Fruit fly (Drosophila melanogaster) whole organism, prepupa: ENCODE results near the gene Ets97D.

Experiments used
- Blimp-1 ChIP-seq: fragments of 200-800 bp; sonication (Bioruptor generic); optimal IDR thresholded peaks from 3 replicates; lab custom pipeline; 2017; ENCODE audit warnings: missing biosample characterization, missing genetic modification characterization, mild to moderate bottlenecking, moderate library complexity, missing genetic modification reagents
- CG10631 ChIP-seq: fragments of 200-800 bp; sonication (Bioruptor generic); optimal IDR thresholded peaks from 2 replicates; lab custom pipeline; 2016; ENCODE audit warnings: missing biosample characterization, missing genetic modification characterization
- CG10669 ChIP-seq: fragments of 200-800 bp; sonication (Bioruptor generic); optimal IDR thresholded peaks from 3 replicates; lab custom pipeline; 2018; ENCODE audit warnings: missing biosample characterization, mild to moderate bottlenecking, missing genetic modification characterization, moderate library complexity
- CG11294 ChIP-seq: fragments of 200-800 bp; sonication (Bioruptor generic); IDR thresholded peaks from 2 replicates; pipeline ENCODE4 v1.3.6; 2022; ENCODE audit warnings: missing biosample characterization, missing genetic modification characterization
- CG11762 ChIP-seq: fragments of 200-800 bp; sonication (Bioruptor generic); optimal IDR thresholded peaks from 3 replicates; lab custom pipeline; 2016; ENCODE audit warnings: missing biosample characterization, missing genetic modification characterization; ENCODE audit not compliant: insufficient read depth
- CG11902 ChIP-seq: fragments of 200-800 bp; sonication (Bioruptor generic); optimal IDR thresholded peaks from 3 replicates; lab custom pipeline; 2016; ENCODE audit warnings: missing biosample characterization, missing genetic modification characterization
- CG15336 ChIP-seq: fragments of 200-800 bp; sonication (Bioruptor generic); IDR thresholded peaks from 2 replicates; pipeline ENCODE4 v1.3.6; 2022; ENCODE audit warnings: missing biosample characterization, missing genetic modification characterization
- CG1621 ChIP-seq: fragments of 200-800 bp; sonication (Bioruptor generic); optimal IDR thresholded peaks from 3 replicates; lab custom pipeline; 2018; ENCODE audit warnings: missing biosample characterization, mild to moderate bottlenecking, missing genetic modification characterization
- CG16779 ChIP-seq: fragments of 200-800 bp; sonication (Bioruptor generic); optimal IDR thresholded peaks from 3 replicates; lab custom pipeline; 2017; ENCODE audit warnings: missing biosample characterization, mild to moderate bottlenecking, missing genetic modification characterization
- CG3032 ChIP-seq: fragments of 200-800 bp; optimal IDR thresholded peaks from 2 replicates; lab custom pipeline; 2019; ENCODE audit warnings: missing biosample characterization, mild to moderate bottlenecking, missing genetic modification characterization, moderate library complexity
- CG31627 ChIP-seq: fragments of 200-800 bp; sonication (Bioruptor generic); optimal IDR thresholded peaks from 3 replicates; lab custom pipeline; 2016; ENCODE audit warnings: missing biosample characterization, missing genetic modification characterization
- CG32006 ChIP-seq: fragments of 200-800 bp; sonication (Bioruptor generic); optimal IDR thresholded peaks from 3 replicates; lab custom pipeline; 2017; ENCODE audit warnings: missing biosample characterization, mild to moderate bottlenecking, missing genetic modification characterization
- CG4318 ChIP-seq: fragments of 200-800 bp; sonication (Bioruptor generic); optimal IDR thresholded peaks from 3 replicates; lab custom pipeline; 2017; ENCODE audit warnings: missing biosample characterization, mild to moderate bottlenecking, missing genetic modification characterization
- CG6163 ChIP-seq: fragments of 200-800 bp; sonication (Bioruptor generic); IDR thresholded peaks from 3 replicates; pipeline ENCODE4 v1.3.6; 2022; ENCODE audit warnings: missing biosample characterization, missing genetic modification characterization
- CG6276 ChIP-seq: fragments of 200-800 bp; sonication (Bioruptor generic); optimal IDR thresholded peaks from 2 replicates; lab custom pipeline; 2017; ENCODE audit warnings: missing biosample characterization, mild to moderate bottlenecking, missing genetic modification characterization
- CG6792 ChIP-seq: fragments of 200-800 bp; sonication (Bioruptor generic); optimal IDR thresholded peaks from 3 replicates; lab custom pipeline; 2016; ENCODE audit warnings: missing biosample characterization, missing genetic modification characterization
- CG7368 ChIP-seq: fragments of 200-800 bp; sonication (Bioruptor generic); optimal IDR thresholded peaks from 3 replicates; lab custom pipeline; 2016; ENCODE audit warnings: missing biosample characterization, missing genetic modification characterization
- CG8119 ChIP-seq: fragments of 200-800 bp; sonication (Bioruptor generic); IDR thresholded peaks from 3 replicates; pipeline ENCODE4 v1.3.6; 2022; ENCODE audit warnings: missing biosample characterization, missing genetic modification characterization
- CG8632 ChIP-seq: fragments of 200-800 bp; sonication (Bioruptor generic); optimal IDR thresholded peaks from 3 replicates; lab custom pipeline; 2016; ENCODE audit warnings: missing biosample characterization, missing genetic modification characterization
- Eip75B ChIP-seq: fragments of 200-800 bp; sonication (Bioruptor generic); optimal IDR thresholded peaks from 3 replicates; lab custom pipeline; 2016; ENCODE audit warnings: missing biosample characterization, missing genetic modification characterization
- Eip93F ChIP-seq: fragments of 200-800 bp; sonication (Bioruptor generic); optimal IDR thresholded peaks from 2 replicates; lab custom pipeline; 2016; ENCODE audit warnings: missing biosample characterization, mild to moderate bottlenecking, missing genetic modification characterization
- Ets21C ChIP-seq: fragments of 200-800 bp; sonication (Bioruptor generic); optimal IDR thresholded peaks from 3 replicates; lab custom pipeline; 2016; ENCODE audit warnings: missing biosample characterization, missing genetic modification characterization
- Gug ChIP-seq: fragments of 200-800 bp; sonication (Bioruptor generic); IDR thresholded peaks from 2 replicates; pipeline ENCODE4 v1.3.6; 2022; ENCODE audit warnings: missing biosample characterization, missing genetic modification characterization
- Hr38 ChIP-seq: sonication (Bioruptor generic); optimal IDR thresholded peaks from 2 replicates; lab custom pipeline; 2016; ENCODE audit warnings: missing biosample characterization, missing genetic modification characterization
- Hr39 ChIP-seq: fragments of 200-800 bp; sonication (Bioruptor generic); optimal IDR thresholded peaks from 2 replicates; lab custom pipeline; 2016; ENCODE audit warnings: missing biosample characterization, missing genetic modification characterization
- Lpt ChIP-seq: fragments of 200-800 bp; sonication (Bioruptor generic); optimal IDR thresholded peaks from 3 replicates; lab custom pipeline; 2016; ENCODE audit warnings: missing biosample characterization, missing genetic modification characterization
- Met ChIP-seq: fragments of 200-800 bp; sonication (Bioruptor generic); optimal IDR thresholded peaks from 3 replicates; lab custom pipeline; 2016; ENCODE audit warnings: missing biosample characterization, missing genetic modification characterization
- OdsH ChIP-seq: fragments of 200-800 bp; sonication (Bioruptor generic); optimal IDR thresholded peaks from 3 replicates; lab custom pipeline; 2016; ENCODE audit warnings: missing biosample characterization, missing genetic modification characterization
- Sox102F ChIP-seq: fragments of 200-800 bp; sonication (Bioruptor generic); optimal IDR thresholded peaks from 2 replicates; lab custom pipeline; 2016; ENCODE audit warnings: missing biosample characterization, mild to moderate bottlenecking, missing genetic modification characterization
- Sox14 ChIP-seq: fragments of 200-800 bp; sonication (Bioruptor generic); optimal IDR thresholded peaks from 3 replicates; lab custom pipeline; 2016; ENCODE audit warnings: missing biosample characterization, missing genetic modification characterization
- Sox15 ChIP-seq: fragments of 200-800 bp; sonication (Bioruptor generic); optimal IDR thresholded peaks from 3 replicates; lab custom pipeline; 2016; ENCODE audit warnings: missing biosample characterization, missing genetic modification characterization
- achi ChIP-seq: fragments of 200-800 bp; sonication (Bioruptor generic); optimal IDR thresholded peaks from 3 replicates; lab custom pipeline; 2016; ENCODE audit warnings: missing biosample characterization, missing genetic modification characterization
- acj6 ChIP-seq: fragments of 200-800 bp; sonication (Bioruptor generic); optimal IDR thresholded peaks from 3 replicates; lab custom pipeline; 2016; ENCODE audit warnings: missing biosample characterization, missing genetic modification characterization
- cyc ChIP-seq: fragments of 200-800 bp; sonication (Bioruptor generic); optimal IDR thresholded peaks from 3 replicates; lab custom pipeline; 2016; ENCODE audit warnings: missing biosample characterization, missing genetic modification characterization
- dac ChIP-seq: fragments of 200-800 bp; sonication (Bioruptor generic); optimal IDR thresholded peaks from 2 replicates; lab custom pipeline; 2017; ENCODE audit warnings: missing biosample characterization, mild to moderate bottlenecking, missing genetic modification characterization
- dsx ChIP-seq: fragments of 200-800 bp; optimal IDR thresholded peaks from 3 replicates; lab custom pipeline; 2019; ENCODE audit warnings: missing biosample characterization, mild to moderate bottlenecking, missing genetic modification characterization, moderate library complexity; ENCODE audit not compliant: poor library complexity, severe bottlenecking
- esn ChIP-seq: fragments of 200-800 bp; sonication (Bioruptor generic); optimal IDR thresholded peaks from 2 replicates; lab custom pipeline; 2016; ENCODE audit warnings: missing biosample characterization, mild to moderate bottlenecking, missing genetic modification characterization, moderate library complexity
- fd59A ChIP-seq: fragments of 200-800 bp; sonication (Bioruptor generic); optimal IDR thresholded peaks from 2 replicates; lab custom pipeline; 2017; ENCODE audit warnings: missing biosample characterization, mild to moderate bottlenecking, missing genetic modification characterization, missing genetic modification reagents
- fkh ChIP-seq: fragments of 200-800 bp; sonication (Bioruptor generic); optimal IDR thresholded peaks from 3 replicates; lab custom pipeline; 2017; ENCODE audit warnings: missing biosample characterization, mild to moderate bottlenecking, missing genetic modification characterization, moderate library complexity
- lz ChIP-seq: fragments of 200-800 bp; sonication (Bioruptor generic); optimal IDR thresholded peaks from 3 replicates; lab custom pipeline; 2016; ENCODE audit warnings: missing biosample characterization, missing genetic modification characterization
- net ChIP-seq: fragments of 200-800 bp; sonication (Bioruptor generic); optimal IDR thresholded peaks from 3 replicates; lab custom pipeline; 2016; ENCODE audit warnings: missing biosample characterization, missing genetic modification characterization
- spab ChIP-seq: fragments of 200-800 bp; sonication (Bioruptor generic); optimal IDR thresholded peaks from 2 replicates; lab custom pipeline; 2017; ENCODE audit warnings: missing biosample characterization, mild to moderate bottlenecking, missing genetic modification characterization, missing genetic modification reagents
- svp ChIP-seq: fragments of 200-800 bp; sonication (Bioruptor generic); peaks from one replicate; lab custom pipeline; 2016; ENCODE audit warnings: missing biosample characterization, missing genetic modification characterization
- topi ChIP-seq: fragments of 200-800 bp; sonication (Bioruptor generic); optimal IDR thresholded peaks from 3 replicates; lab custom pipeline; 2016; ENCODE audit warnings: missing biosample characterization, missing genetic modification characterization
- vri ChIP-seq: fragments of 200-800 bp; sonication (Bioruptor generic); optimal IDR thresholded peaks from 3 replicates; lab custom pipeline; 2016; ENCODE audit warnings: missing biosample characterization, mild to moderate bottlenecking, missing genetic modification characterization

The Ets97D gene

DNA sequence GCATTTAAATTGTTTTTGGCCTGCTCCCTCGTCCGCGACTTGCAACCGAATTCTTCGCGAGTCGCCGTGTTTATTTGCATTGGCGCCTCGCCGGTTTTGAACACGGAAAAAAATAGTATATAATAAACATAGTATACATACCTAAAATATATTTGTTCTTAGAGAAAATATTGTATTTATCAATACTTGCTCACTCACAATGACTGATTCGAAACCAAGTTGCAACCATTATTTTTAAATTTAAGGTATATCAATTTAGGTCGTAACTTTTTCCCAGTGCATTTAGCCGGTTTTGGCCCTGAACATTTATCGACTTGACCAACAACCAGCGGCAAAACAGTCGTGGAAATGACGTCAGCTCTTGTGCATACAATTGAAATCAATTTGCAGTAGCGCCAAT is 15.7 kb upstream of the Ets97D start (continued):
- TF ChIP-seq CG16779 (peak; percentile 53), esn (GFP tag; lab: Kevin White, UChicago) (peak; percentile 93), vri (GFP tag; lab: Kevin White, UChicago) (peak; percentile 91), fkh (no peak), CG11294 (GFP tag; lab: Robert Waterston, UW) (peak; percentile 77), Blimp-1 (peak; percentile 80), CG15336 (GFP tag; lab: Robert Waterston, UW) (peak; percentile 97), Hr38 (GFP tag; lab: Kevin White, UChicago) (no peak), CG8632 (GFP tag; lab: Kevin White, UChicago) (peak; percentile 95), CG7368 (GFP tag; lab: Kevin White, UChicago) (peak; percentile 85), CG8119 (GFP tag; lab: Robert Waterston, UW) (peak; percentile 97), Eip93F (GFP tag; lab: Kevin White, UChicago) (peak; percentile 11), CG6276 (GFP tag; lab: Kevin White, UChicago) (peak; percentile 93), fd59A (peak; percentile 81), Sox102F (peak; percentile 94), Eip75B (GFP tag; lab: Kevin White, UChicago) (peak; percentile 70), lz (GFP tag; lab: Kevin White, UChicago) (peak; percentile 80), CG6792 (GFP tag; lab: Kevin White, UChicago) (peak; percentile 87), acj6 (peak; percentile 92), net (peak; percentile 94), Gug (GFP tag; lab: Robert Waterston, UW) (peak; percentile 84), Sox15 (GFP tag; lab: Kevin White, UChicago) (peak; percentile 83), CG6163 (peak; percentile 95), dsx (GFP tag; lab: Kevin White, UChicago) (peak; percentile 84)

DNA sequence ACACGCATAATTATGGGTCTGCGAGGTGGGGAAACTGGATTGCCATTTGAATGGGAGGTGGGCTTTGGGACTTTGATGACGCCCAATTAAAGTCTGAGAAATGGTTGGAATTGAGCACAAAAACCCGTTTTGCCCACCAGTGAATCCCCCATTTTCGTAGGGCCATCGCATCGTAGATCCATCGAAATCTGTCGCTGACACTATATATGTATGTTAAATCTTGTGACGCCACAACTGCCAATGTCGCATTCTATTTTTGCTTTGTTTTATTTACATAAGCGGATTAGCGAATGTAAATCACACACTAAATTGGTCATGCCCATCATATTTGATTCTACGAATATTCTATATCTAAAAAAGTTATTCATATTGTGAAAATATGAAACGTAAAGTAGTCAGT is 13.8 kb upstream of the Ets97D start:
- TF ChIP-seq CG8119 (GFP tag; lab: Robert Waterston, UW): no peak

DNA sequence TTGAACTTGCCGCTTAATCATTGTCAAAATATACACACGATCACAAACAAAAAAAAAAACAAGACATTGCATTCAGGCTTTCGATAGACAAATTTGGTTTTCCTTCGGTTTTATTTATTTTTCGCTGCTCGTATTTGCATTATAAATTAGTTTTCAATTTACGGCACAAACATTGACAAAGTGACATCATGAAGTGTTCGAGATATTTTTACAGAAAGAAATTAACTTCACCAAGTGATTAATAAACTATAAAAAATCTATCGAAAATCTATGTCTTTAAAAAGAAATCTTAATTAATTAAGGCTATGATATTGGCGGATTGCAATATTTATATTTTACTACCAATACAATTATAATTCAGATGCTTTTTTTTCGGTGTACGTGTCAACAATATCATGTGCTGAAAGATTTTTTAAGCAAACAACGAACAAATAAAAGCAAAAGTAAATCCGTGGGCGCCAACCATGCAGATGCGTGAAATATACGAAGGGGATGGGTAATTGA is 11.2 kb upstream of the Ets97D start:
- peak; percentile 68 for TF ChIP-seq svp (GFP tag; lab: Kevin White, UChicago)
- no peak for TF ChIP-seq vri (GFP tag; lab: Kevin White, UChicago)
- no peak for TF ChIP-seq CG16779
- TF ChIP-seq CG10669: no peak
- peak; percentile 12 for TF ChIP-seq net
- TF ChIP-seq Sox14 (GFP tag; lab: Kevin White, UChicago): no peak
- peak; percentile 46 for TF ChIP-seq lz (GFP tag; lab: Kevin White, UChicago)
- TF ChIP-seq cyc: peak; percentile 38
- TF ChIP-seq dsx (GFP tag; lab: Kevin White, UChicago): no peak
- no peak for TF ChIP-seq OdsH
- no peak for TF ChIP-seq CG4318
- TF ChIP-seq CG15336 (GFP tag; lab: Robert Waterston, UW): no peak
- TF ChIP-seq Lpt (GFP tag; lab: Kevin White, UChicago): no peak
- TF ChIP-seq achi (GFP tag; lab: Kevin White, UChicago): peak; percentile 11
- no peak for TF ChIP-seq spab (GFP tag; lab: Kevin White, UChicago)
- TF ChIP-seq CG8119 (GFP tag; lab: Robert Waterston, UW): no peak
- TF ChIP-seq topi: peak; percentile 64
- TF ChIP-seq Blimp-1: peak; percentile 54
- no peak for TF ChIP-seq Sox15 (GFP tag; lab: Kevin White, UChicago)
- no peak for TF ChIP-seq CG6276 (GFP tag; lab: Kevin White, UChicago)
- peak; percentile 63 for TF ChIP-seq esn (GFP tag; lab: Kevin White, UChicago)
- TF ChIP-seq acj6: no peak
- TF ChIP-seq Ets21C (GFP tag; lab: Kevin White, UChicago): no peak
- peak; percentile 10 for TF ChIP-seq CG31627 (GFP tag; lab: Kevin White, UChicago)
- TF ChIP-seq CG11902 (GFP tag; lab: Kevin White, UChicago): peak; percentile 7
- no peak for TF ChIP-seq dac (GFP tag; lab: Kevin White, UChicago)
- no peak for TF ChIP-seq Eip93F (GFP tag; lab: Kevin White, UChicago)
- no peak for TF ChIP-seq CG3032 (tag; lab: Kevin White, UChicago)
- peak; percentile 22 for TF ChIP-seq CG10631 (GFP tag; lab: Kevin White, UChicago)
- no peak for TF ChIP-seq Sox102F
- TF ChIP-seq Hr38 (GFP tag; lab: Kevin White, UChicago): no peak
- no peak for TF ChIP-seq CG8632 (GFP tag; lab: Kevin White, UChicago)
- no peak for TF ChIP-seq CG11762
- TF ChIP-seq Hr39: peak; percentile 30
- TF ChIP-seq fd59A: no peak
- peak; percentile 12 for TF ChIP-seq Eip75B (GFP tag; lab: Kevin White, UChicago)
- TF ChIP-seq Met (GFP tag; lab: Kevin White, UChicago): peak; percentile 46
- no peak for TF ChIP-seq CG6792 (GFP tag; lab: Kevin White, UChicago)
- TF ChIP-seq CG1621 (tag; lab: Kevin White, UChicago): no peak
- TF ChIP-seq CG32006 (GFP tag; lab: Kevin White, UChicago): no peak
